Worm (Caenorhabditis elegans): Measurements from ENCODE around the gene gtf-2H4.

DNA sequence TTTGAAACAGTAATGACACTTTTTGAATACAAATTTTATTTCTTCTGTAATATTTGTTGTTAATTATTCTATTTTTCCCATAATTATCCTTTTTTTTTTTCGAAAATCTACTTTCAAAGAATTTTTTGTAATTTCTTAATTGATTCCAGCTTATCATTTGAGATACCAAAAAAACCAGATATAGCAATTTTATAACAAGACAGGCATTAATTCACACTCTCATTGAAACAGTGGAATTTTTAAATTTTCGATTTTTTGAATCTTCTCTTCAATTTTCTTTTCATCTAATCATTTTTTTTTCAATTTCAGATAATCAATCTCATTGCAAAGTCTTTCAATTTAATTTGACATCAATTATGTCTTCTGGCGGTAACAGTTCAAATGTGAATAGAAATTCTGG, 53.0 kb downstream of the gtf-2H4 start, which contains the start of gene nhr-5:
- TF ChIP-seq ref-1 (GFP tag; conservative IDR thresholded peaks at IDR 0.05) (no peak), flt-1 (GFP tag; IDR thresholded peaks at IDR 0.05) (no peak), klf-2 (GFP tag; conservative IDR thresholded peaks at IDR 0.05) (no peak), tab-1 (GFP tag; IDR thresholded peaks at IDR 0.05) (no peak), cog-1 (tag; optimal IDR thresholded peaks at IDR 0.05) (no peak)

Data from whole organism, midembryonic.